Fruit fly (Drosophila melanogaster) whole organism, embryonic: ENCODE measurements around the gene CG13898.
A peak's percentile ranks its signal among the peaks of the same experiment; 100 is the strongest.

ENCODE experiments used
- Antp ChIP-seq: fragments of 200-800 bp; sonication (Bioruptor generic); optimal IDR thresholded peaks from 3 replicates; lab custom pipeline; 2016; ENCODE audit warnings: missing biosample characterization, missing genetic modification characterization
- Blimp-1 ChIP-seq: fragments of 200-800 bp; sonication (Bioruptor generic); optimal IDR thresholded peaks from 3 replicates; lab custom pipeline; 2018; ENCODE audit warnings: missing biosample characterization, missing genetic modification characterization, mild to moderate bottlenecking, moderate library complexity, missing genetic modification reagents
- C15 ChIP-seq: fragments of 200-800 bp; sonication (Bioruptor generic); IDR thresholded peaks from 3 replicates; pipeline ENCODE4 v1.3.6; 2022; ENCODE audit warnings: missing biosample characterization, missing genetic modification characterization
- CG10979 ChIP-seq: fragments of 200-800 bp; sonication (Bioruptor generic); optimal IDR thresholded peaks from 2 replicates; lab custom pipeline; 2018; ENCODE audit warnings: missing biosample characterization, mild to moderate bottlenecking, missing genetic modification characterization, moderate library complexity
- CG11093 ChIP-seq: fragments of 200-800 bp; sonication (Bioruptor generic); IDR thresholded peaks from 3 replicates; pipeline ENCODE4 v1.3.6; 2022; ENCODE audit warnings: missing biosample characterization, missing genetic modification characterization
- CG11456 ChIP-seq: fragments of 200-800 bp; sonication (Bioruptor generic); IDR thresholded peaks from 3 replicates; pipeline ENCODE4 v1.3.6; 2022; ENCODE audit warnings: missing biosample characterization, missing genetic modification characterization
- CG11504 ChIP-seq: fragments of 200-800 bp; sonication (Bioruptor generic); optimal IDR thresholded peaks from 3 replicates; lab custom pipeline; 2019; ENCODE audit warnings: missing biosample characterization, mild to moderate bottlenecking, missing genetic modification characterization, moderate library complexity
- CG11696 ChIP-seq: fragments of 200-800 bp; sonication (Bioruptor generic); IDR thresholded peaks from 2 replicates; pipeline ENCODE4 v1.3.6; 2022; ENCODE audit warnings: missing biosample characterization, missing genetic modification characterization
- CG16779 ChIP-seq: fragments of 200-800 bp; sonication (Bioruptor generic); IDR thresholded peaks from 2 replicates; pipeline ENCODE4 v1.3.6; 2022; ENCODE audit warnings: missing biosample characterization, missing genetic modification characterization
- CG16813 ChIP-seq: fragments of 200-800 bp; sonication (Bioruptor generic); IDR thresholded peaks from 3 replicates; pipeline ENCODE4 v1.3.6; 2022; ENCODE audit warnings: missing biosample characterization, missing genetic modification characterization; ENCODE audit not compliant: partially characterized antibody
- CG17359 ChIP-seq: fragments of 200-800 bp; sonication (Bioruptor generic); optimal IDR thresholded peaks from 3 replicates; lab custom pipeline; 2018; ENCODE audit warnings: missing biosample characterization, mild to moderate bottlenecking, missing genetic modification characterization, moderate library complexity
- CG18476 ChIP-seq: fragments of 200-800 bp; sonication (Bioruptor generic); optimal IDR thresholded peaks from 2 replicates; lab custom pipeline; 2016; ENCODE audit warnings: missing biosample characterization, mild to moderate bottlenecking, missing genetic modification characterization
- CG2202 ChIP-seq: fragments of 200-800 bp; sonication (Bioruptor generic); optimal IDR thresholded peaks from 2 replicates; lab custom pipeline; 2018; ENCODE audit warnings: missing biosample characterization, mild to moderate bottlenecking, missing genetic modification characterization
- CG31441 ChIP-seq: fragments of 200-800 bp; sonication (Bioruptor generic); IDR thresholded peaks from 2 replicates; pipeline ENCODE4 v1.3.6; 2022; ENCODE audit warnings: missing biosample characterization, missing genetic modification characterization
- CG3726 ChIP-seq: fragments of 200-800 bp; sonication (Bioruptor generic); IDR thresholded peaks from 3 replicates; pipeline ENCODE4, ENCODE4 v1.3.6; 2022; ENCODE audit warnings: missing biosample characterization, missing genetic modification characterization
- CG3847 ChIP-seq: fragments of 200-800 bp; sonication (Bioruptor generic); IDR thresholded peaks from 2 replicates; pipeline ENCODE4 v1.3.6; 2022; ENCODE audit warnings: missing biosample characterization, missing genetic modification characterization
- CG4820 ChIP-seq: fragments of 200-800 bp; sonication (Bioruptor generic); optimal IDR thresholded peaks from 3 replicates; lab custom pipeline; 2016; ENCODE audit warnings: missing biosample characterization, missing genetic modification characterization
- CG5180 ChIP-seq: fragments of 200-800 bp; sonication (Bioruptor generic); optimal IDR thresholded peaks from 3 replicates; lab custom pipeline; 2017; ENCODE audit warnings: missing biosample characterization, missing genetic modification characterization, mild to moderate bottlenecking, moderate library complexity, missing genetic modification reagents
- CG6175 ChIP-seq: fragments of 200-800 bp; sonication (Bioruptor generic); IDR thresholded peaks from 3 replicates; pipeline ENCODE4 v1.3.6; 2022; ENCODE audit warnings: missing biosample characterization, missing genetic modification characterization
- CG6254 ChIP-seq: fragments of 200-800 bp; sonication (Bioruptor generic); optimal IDR thresholded peaks from 3 replicates; lab custom pipeline; 2017; ENCODE audit warnings: mild to moderate bottlenecking, missing biosample characterization, missing genetic modification reagents, missing genetic modification characterization
- CG6654 ChIP-seq: fragments of 200-800 bp; sonication (Bioruptor generic); optimal IDR thresholded peaks from 2 replicates; lab custom pipeline; 2017; ENCODE audit warnings: missing biosample characterization, mild to moderate bottlenecking, missing genetic modification characterization
- CG6689 ChIP-seq: fragments of 200-800 bp; sonication (Bioruptor generic); IDR thresholded peaks from 2 replicates; pipeline ENCODE4 v1.3.6; 2022; ENCODE audit warnings: missing biosample characterization, missing genetic modification characterization
- CG7786 ChIP-seq: fragments of 200-800 bp; sonication (Bioruptor generic); optimal IDR thresholded peaks from 2 replicates; lab custom pipeline; 2016; ENCODE audit warnings: missing biosample characterization, missing genetic modification characterization
- CG7928 ChIP-seq: fragments of 200-800 bp; sonication (Bioruptor generic); optimal IDR thresholded peaks from 2 replicates; lab custom pipeline; 2017; ENCODE audit warnings: missing biosample characterization, mild to moderate bottlenecking, missing genetic modification characterization
- E2f2 ChIP-seq: fragments of 200-800 bp; sonication (Bioruptor generic); IDR thresholded peaks from 2 replicates; pipeline ENCODE4 v1.3.6; 2022; ENCODE audit warnings: missing biosample characterization, missing genetic modification characterization
- Hr3 ChIP-seq: fragments of 200-800 bp; sonication (Bioruptor generic); optimal IDR thresholded peaks from 3 replicates; lab custom pipeline; 2016; ENCODE audit warnings: missing biosample characterization, missing genetic modification characterization
- Hr39 ChIP-seq: fragments of >200 bp; optimal IDR thresholded peaks from 2 replicates; lab custom pipeline; 2017
- MESR4 ChIP-seq: fragments of 200-800 bp; sonication (Bioruptor generic); optimal IDR thresholded peaks from 2 replicates; lab custom pipeline; 2018; ENCODE audit warnings: missing biosample characterization, mild to moderate bottlenecking, missing genetic modification characterization, moderate library complexity
- Med ChIP-seq: fragments of 200-800 bp; sonication (Bioruptor generic); peaks from one replicate; lab custom pipeline; 2016; ENCODE audit warnings: missing biosample characterization, missing genetic modification characterization, mild to moderate bottlenecking, inconsistent platforms, moderate library complexity
- Meics ChIP-seq: fragments of 200-800 bp; sonication (Bioruptor generic); optimal IDR thresholded peaks from 2 replicates; lab custom pipeline; 2017; ENCODE audit warnings: missing biosample characterization, mild to moderate bottlenecking, missing genetic modification characterization
- NK7.1 ChIP-seq: fragments of 200-800 bp; sonication (Bioruptor generic); optimal IDR thresholded peaks from 3 replicates; lab custom pipeline; 2016; ENCODE audit warnings: missing biosample characterization, missing genetic modification characterization
- Nf-YA ChIP-seq: fragments of 200-800 bp; sonication (Bioruptor generic); IDR thresholded peaks from 2 replicates; pipeline ENCODE4 v1.3.6; 2022; ENCODE audit warnings: missing biosample characterization, missing genetic modification characterization
- PHDP ChIP-seq: fragments of 200-800 bp; sonication (Bioruptor generic); optimal IDR thresholded peaks from 3 replicates; lab custom pipeline; 2018; ENCODE audit warnings: missing biosample characterization, mild to moderate bottlenecking, missing genetic modification characterization, moderate library complexity
- al ChIP-seq: fragments of 200-800 bp; sonication (Bioruptor generic); IDR thresholded peaks from 2 replicates; pipeline ENCODE4 v1.3.6; 2022; ENCODE audit warnings: missing biosample characterization, missing genetic modification characterization
- aop ChIP-seq: fragments of 200-800 bp; sonication (Bioruptor generic); IDR thresholded peaks from 2 replicates; pipeline ENCODE4 v1.3.6; 2022; ENCODE audit warnings: missing biosample characterization, missing genetic modification characterization
- cg ChIP-seq: fragments of 200-800 bp; sonication (Bioruptor generic); optimal IDR thresholded peaks from 3 replicates; lab custom pipeline; 2019; ENCODE audit warnings: missing biosample characterization, mild to moderate bottlenecking, missing genetic modification characterization, moderate library complexity
- dmrt99B ChIP-seq: fragments of 200-800 bp; sonication (Bioruptor generic); optimal IDR thresholded peaks from 2 replicates; lab custom pipeline; 2018; ENCODE audit warnings: missing biosample characterization, mild to moderate bottlenecking, missing genetic modification characterization, moderate library complexity
- fd64A ChIP-seq: fragments of 200-800 bp; sonication (Bioruptor generic); optimal IDR thresholded peaks from 3 replicates; lab custom pipeline; 2018; ENCODE audit warnings: missing biosample characterization, mild to moderate bottlenecking, missing genetic modification characterization
- fru ChIP-seq: fragments of >200 bp; optimal IDR thresholded peaks from 2 replicates; lab custom pipeline; 2017
- ftz-f1 ChIP-seq: fragments of 200-800 bp; sonication (Bioruptor generic); optimal IDR thresholded peaks from 2 replicates; lab custom pipeline; 2016; ENCODE audit warnings: missing biosample characterization, missing genetic modification characterization
- h ChIP-seq: fragments of >200 bp; optimal IDR thresholded peaks from 2 replicates; lab custom pipeline; 2017
- lab ChIP-seq: fragments of 200-800 bp; sonication (Bioruptor generic); optimal IDR thresholded peaks from 3 replicates; lab custom pipeline; 2017; ENCODE audit warnings: missing biosample characterization, missing genetic modification characterization, mild to moderate bottlenecking, moderate library complexity, missing genetic modification reagents
- lilli ChIP-seq: fragments of 200-800 bp; sonication (Bioruptor generic); optimal IDR thresholded peaks from 3 replicates; lab custom pipeline; 2016; ENCODE audit warnings: missing biosample characterization, missing genetic modification characterization
- oc ChIP-seq: fragments of 200-800 bp; sonication (Bioruptor generic); optimal IDR thresholded peaks from 2 replicates; lab custom pipeline; 2018; ENCODE audit warnings: missing biosample characterization, mild to moderate bottlenecking, missing genetic modification characterization, moderate library complexity
- pfk ChIP-seq: fragments of 200-800 bp; sonication (Bioruptor generic); optimal IDR thresholded peaks from 2 replicates; lab custom pipeline; 2018; ENCODE audit warnings: missing biosample characterization, mild to moderate bottlenecking, missing genetic modification characterization, moderate library complexity
- phol ChIP-seq: fragments of 200-800 bp; sonication (Bioruptor generic); optimal IDR thresholded peaks from 3 replicates; lab custom pipeline; 2018; ENCODE audit warnings: missing biosample characterization, mild to moderate bottlenecking, missing genetic modification characterization, moderate library complexity
- psq ChIP-seq: fragments of 200-800 bp; sonication (Bioruptor generic); optimal IDR thresholded peaks from 2 replicates; lab custom pipeline; 2017; ENCODE audit warnings: missing biosample characterization, missing genetic modification characterization
- sens ChIP-seq: fragments of 200-800 bp; sonication (Bioruptor generic); peaks from one replicate; lab custom pipeline; 2016; ENCODE audit warnings: missing biosample characterization, missing genetic modification characterization
- slbo ChIP-seq: fragments of 200-800 bp; sonication (Bioruptor generic); IDR thresholded peaks from 2 replicates; pipeline ENCODE4 v1.3.6; 2022; ENCODE audit warnings: missing biosample characterization, missing genetic modification characterization
- tap ChIP-seq: fragments of 200-800 bp; optimal IDR thresholded peaks from 3 replicates; lab custom pipeline; 2019; ENCODE audit warnings: missing biosample characterization, mild to moderate bottlenecking, missing genetic modification characterization, moderate library complexity
- unpg ChIP-seq: fragments of 200-800 bp; sonication (Bioruptor generic); optimal IDR thresholded peaks from 3 replicates; lab custom pipeline; 2018; ENCODE audit warnings: missing biosample characterization, mild to moderate bottlenecking, missing genetic modification characterization, moderate library complexity
- vvl ChIP-seq: fragments of 200-800 bp; sonication (Bioruptor generic); IDR thresholded peaks from 2 replicates; pipeline ENCODE4 v1.3.6; 2022; ENCODE audit warnings: missing biosample characterization, missing genetic modification characterization

The CG13898 gene

DNA sequence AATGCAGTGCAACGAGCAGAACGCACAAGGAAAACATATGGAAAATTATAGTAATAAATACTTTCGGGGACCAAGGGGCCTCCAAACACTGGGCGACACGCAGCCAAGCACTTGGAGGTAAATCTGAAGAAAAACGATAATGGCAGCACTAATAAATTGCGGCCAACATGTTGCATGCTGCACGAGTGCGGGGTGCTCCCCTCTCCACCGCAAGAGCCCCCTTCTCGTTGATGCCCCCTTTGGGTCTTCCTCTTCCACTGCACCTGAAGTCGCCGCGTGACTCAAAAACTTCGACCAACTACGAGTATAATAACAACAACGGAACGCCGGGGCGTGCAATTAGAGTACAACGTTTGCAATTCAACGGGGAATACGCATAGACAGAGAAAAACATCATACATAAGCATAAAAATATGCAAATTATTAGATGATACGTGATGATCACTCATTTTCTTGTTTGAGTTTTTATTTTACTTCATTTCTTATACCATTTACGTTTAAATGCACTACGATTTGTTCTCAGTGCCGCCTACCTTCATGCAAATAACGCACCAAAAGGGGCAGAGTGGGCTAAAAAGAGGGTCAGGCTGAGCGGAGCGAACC is 1.9 kb downstream of the CG13898 start (continued):
- no peak for TF ChIP-seq C15 (GFP tag; lab: Robert Waterston, UW)
- TF ChIP-seq CG16813 (GFP tag; lab: Robert Waterston, UW), result no peak
- TF ChIP-seq CG7928 (GFP tag; lab: Kevin White, UChicago), result no peak
- TF ChIP-seq vvl (GFP tag; lab: Robert Waterston, UW), result peak; percentile 53
- no peak for TF ChIP-seq oc
- TF ChIP-seq Hr39 (lab: Kevin White, UChicago), result no peak
- peak; percentile 54 for TF ChIP-seq tap (tag; lab: Kevin White, UChicago)
- no peak for TF ChIP-seq fru (lab: Kevin White, UChicago)
- no peak for TF ChIP-seq CG3726 (GFP tag; lab: Robert Waterston, UW)
- TF ChIP-seq Med, result peak; percentile 80
- TF ChIP-seq CG18476 (GFP tag; lab: Kevin White, UChicago), result no peak
- no peak for TF ChIP-seq CG11093 (GFP tag; lab: Robert Waterston, UW)
- no peak for TF ChIP-seq CG3847
- TF ChIP-seq Meics (GFP tag; lab: Kevin White, UChicago), result no peak
- no peak for TF ChIP-seq pfk
- no peak for TF ChIP-seq CG16779 (GFP tag; lab: Robert Waterston, UW)
- TF ChIP-seq CG31441 (GFP tag; lab: Robert Waterston, UW), result no peak
- TF ChIP-seq CG17359, result peak; percentile 50
- no peak for TF ChIP-seq h
- no peak for TF ChIP-seq lilli
- no peak for TF ChIP-seq ftz-f1
- TF ChIP-seq CG5180, result no peak
- peak; percentile 45 for TF ChIP-seq Blimp-1 (GFP tag; lab: Kevin White, UChicago)
- 0 out of 2 replicates have a peak, but pooled peaks have one; percentile 11 for TF ChIP-seq CG6689
- TF ChIP-seq NK7.1 (GFP tag; lab: Kevin White, UChicago), result no peak
- TF ChIP-seq dmrt99B (tag; lab: Kevin White, UChicago), result peak; percentile 21
- TF ChIP-seq CG6254 (GFP tag; lab: Kevin White, UChicago), result peak; percentile 19
- no peak for TF ChIP-seq MESR4
- TF ChIP-seq CG11456 (GFP tag; lab: Robert Waterston, UW), result no peak
- no peak for TF ChIP-seq cg (GFP tag; lab: Kevin White, UChicago)
- peak; percentile 17 for TF ChIP-seq lab
- no peak for TF ChIP-seq CG7786 (GFP tag; lab: Kevin White, UChicago)
- TF ChIP-seq Antp (GFP tag; lab: Kevin White, UChicago), result no peak
- no peak for TF ChIP-seq CG6175 (GFP tag; lab: Robert Waterston, UW)
- no peak for TF ChIP-seq aop (GFP tag; lab: Robert Waterston, UW)
- peak; percentile 59 for TF ChIP-seq sens (GFP tag; lab: Kevin White, UChicago)
- TF ChIP-seq Hr3, result no peak
- peak; percentile 21; the same call in 1 of the 2 replicates for TF ChIP-seq slbo
- TF ChIP-seq CG6654 (GFP tag; lab: Kevin White, UChicago), result no peak
- TF ChIP-seq psq (GFP tag; lab: Kevin White, UChicago), result no peak
- peak; percentile 26 for TF ChIP-seq CG11504 (tag; lab: Kevin White, UChicago)
- TF ChIP-seq CG11696, result 0 out of 2 replicates have a peak, but pooled peaks have one; percentile 7
- peak; percentile 10; the same call in 1 of the 2 replicates for TF ChIP-seq E2f2 (GFP tag; lab: Robert Waterston, UW)
- TF ChIP-seq CG2202 (tag; lab: Kevin White, UChicago), result no peak
- TF ChIP-seq unpg (GFP tag; lab: Kevin White, UChicago), result no peak
- TF ChIP-seq phol (tag; lab: Kevin White, UChicago), result peak; percentile 31
- TF ChIP-seq CG10979 (tag; lab: Kevin White, UChicago), result peak; percentile 34
- TF ChIP-seq Nf-YA (GFP tag; lab: Robert Waterston, UW), result no peak
- TF ChIP-seq al (GFP tag; lab: Robert Waterston, UW), result no peak
- TF ChIP-seq CG4820, result peak; percentile 17
- TF ChIP-seq fd64A (GFP tag; lab: Kevin White, UChicago), result no peak
- TF ChIP-seq PHDP (tag; lab: Kevin White, UChicago), result peak; percentile 4
